Worm (Caenorhabditis elegans) whole organism, midembryonic: ENCODE data around the gene leo-1.

Experiments
- T22C8.4 ChIP-seq: fragments of 200-800 bp; sonication (Bioruptor generic); IDR thresholded peaks from 2 replicates; pipeline ENCODE4 v1.3.6; 2022; ENCODE audit warnings: missing genetic modification characterization, missing compliant biosample characterization
- cog-1 ChIP-seq: sonication (generic microtip); optimal IDR thresholded peaks from 2 replicates; lab custom pipeline; 2016; ENCODE audit warnings: missing genetic modification characterization, missing compliant biosample characterization
- flt-1 ChIP-seq: fragments of 200-800 bp; sonication (Bioruptor generic); IDR thresholded peaks from 2 replicates; pipeline ENCODE4 v1.3.6; 2022; ENCODE audit warnings: missing genetic modification characterization, missing compliant biosample characterization
- klf-2 ChIP-seq: fragments of 200-800 bp; sonication (Bioruptor generic); conservative IDR thresholded peaks from 2 replicates; pipeline ENCODE4 v1.3.6; 2022; ENCODE audit warnings: missing genetic modification reagents, missing genetic modification characterization, missing compliant biosample characterization
- med-1 ChIP-seq: sonication (generic microtip); optimal IDR thresholded peaks from 2 replicates; lab custom pipeline; 2017; ENCODE audit warnings: missing genetic modification characterization, mild to moderate bottlenecking, missing compliant biosample characterization, antibody characterized with exemption, missing genetic modification reagents; ENCODE audit not compliant: insufficient read depth
- ref-1 ChIP-seq: fragments of 200-800 bp; sonication (Bioruptor generic); conservative IDR thresholded peaks from 2 replicates; pipeline ENCODE4 v1.3.6; 2022; ENCODE audit warnings: missing genetic modification reagents, missing genetic modification characterization, missing compliant biosample characterization
- tab-1 ChIP-seq: fragments of 200-800 bp; sonication (Bioruptor generic); IDR thresholded peaks from 2 replicates; pipeline ENCODE4 v1.3.6; 2022; ENCODE audit warnings: missing genetic modification characterization, missing compliant biosample characterization
- ztf-23 ChIP-seq: fragments of 200-800 bp; sonication (Bioruptor generic); IDR thresholded peaks from 2 replicates; pipeline ENCODE4 v1.3.6; 2022; ENCODE audit warnings: missing genetic modification reagents, missing genetic modification characterization, missing compliant biosample characterization
- ztf-29 ChIP-seq: fragments of 200-800 bp; sonication (Bioruptor generic); IDR thresholded peaks from 2 replicates; pipeline ENCODE4 v1.3.6; 2022; ENCODE audit warnings: missing genetic modification reagents, missing genetic modification characterization, missing compliant biosample characterization

The leo-1 gene

DNA sequence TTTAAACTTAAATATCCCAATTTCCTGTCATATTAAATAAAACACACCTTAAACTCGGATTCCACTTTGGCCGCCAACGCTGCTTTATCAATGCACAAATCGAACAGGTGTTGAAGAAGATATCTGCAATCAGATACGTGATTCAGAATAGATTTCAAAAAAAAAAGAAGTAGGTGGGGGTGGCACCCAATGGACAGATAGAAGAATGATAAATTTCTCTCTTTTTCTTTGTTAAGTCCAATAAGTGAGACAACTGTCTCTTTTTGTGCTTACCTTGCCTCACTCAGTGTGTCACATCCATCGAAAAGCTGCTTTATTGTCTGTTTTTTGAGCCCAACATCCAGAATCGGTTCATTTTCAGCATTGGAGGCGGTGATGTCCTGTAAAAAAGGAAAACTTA, 21.6 kb upstream of the leo-1 start:
- TF ChIP-seq flt-1 (GFP tag; lab: Robert Waterston, UW) (no peak), klf-2 (no peak), tab-1 (GFP tag; lab: Robert Waterston, UW) (no peak), med-1 (GFP tag; lab: Kevin White, UChicago) (no peak), ztf-29 (GFP tag; lab: Robert Waterston, UW) (no peak), ref-1 (no peak), ztf-23 (GFP tag; lab: Robert Waterston, UW) (no peak), cog-1 (no peak), T22C8.4 (GFP tag; lab: Robert Waterston, UW) (no peak)

ce11 chrIV:11349747-11350146, 20.6 kb upstream of the leo-1 start:
- TF ChIP-seq tab-1 (GFP tag; lab: Robert Waterston, UW) (no peak), T22C8.4 (GFP tag; lab: Robert Waterston, UW) (no peak), ztf-29 (GFP tag; lab: Robert Waterston, UW) (no peak), flt-1 (GFP tag; lab: Robert Waterston, UW) (no peak), ztf-23 (GFP tag; lab: Robert Waterston, UW) (no peak), cog-1 (no peak), klf-2 (no peak), med-1 (GFP tag; lab: Kevin White, UChicago) (no peak), ref-1 (no peak)

- TF ChIP-seq ztf-29 (GFP tag; lab: Robert Waterston, UW): no peak
- TF ChIP-seq cog-1: no peak
- TF ChIP-seq med-1 (GFP tag; lab: Kevin White, UChicago): no peak
- TF ChIP-seq ztf-23 (GFP tag; lab: Robert Waterston, UW): no peak
- TF ChIP-seq flt-1 (GFP tag; lab: Robert Waterston, UW): no peak
- no peak for TF ChIP-seq tab-1 (GFP tag; lab: Robert Waterston, UW)
- TF ChIP-seq T22C8.4 (GFP tag; lab: Robert Waterston, UW): no peak
- TF ChIP-seq klf-2: no peak
- no peak for TF ChIP-seq ref-1
These were observed 19.7 kb upstream of the leo-1 start for ce11 chrIV:11348822-11349221.

DNA sequence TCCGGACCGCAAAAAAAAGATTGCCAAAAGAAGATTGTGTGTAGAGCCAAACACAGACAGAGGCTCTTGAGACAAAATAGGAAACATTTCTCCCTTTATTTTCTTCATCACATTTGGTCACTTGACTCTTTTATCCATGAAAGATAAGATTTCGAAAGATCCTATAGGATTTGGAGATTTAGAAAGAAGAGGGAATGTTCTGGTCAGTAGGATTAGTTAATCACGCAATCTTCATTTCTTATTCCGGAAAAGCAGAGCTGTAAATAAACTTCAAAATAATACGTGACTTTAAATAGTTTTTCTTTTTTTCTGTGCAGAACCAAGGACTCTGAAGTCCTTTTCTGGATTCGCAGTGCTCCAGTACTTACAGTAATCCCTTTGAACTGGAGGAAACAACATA, 18.1 kb upstream of the leo-1 start:
- no peak for TF ChIP-seq ztf-29 (GFP tag; lab: Robert Waterston, UW)
- TF ChIP-seq ztf-23 (GFP tag; lab: Robert Waterston, UW): no peak
- TF ChIP-seq klf-2: no peak
- no peak for TF ChIP-seq T22C8.4 (GFP tag; lab: Robert Waterston, UW)
- TF ChIP-seq flt-1 (GFP tag; lab: Robert Waterston, UW): no peak
- no peak for TF ChIP-seq cog-1
- TF ChIP-seq tab-1 (GFP tag; lab: Robert Waterston, UW): no peak
- no peak for TF ChIP-seq ref-1
- TF ChIP-seq med-1 (GFP tag; lab: Kevin White, UChicago): no peak

DNA sequence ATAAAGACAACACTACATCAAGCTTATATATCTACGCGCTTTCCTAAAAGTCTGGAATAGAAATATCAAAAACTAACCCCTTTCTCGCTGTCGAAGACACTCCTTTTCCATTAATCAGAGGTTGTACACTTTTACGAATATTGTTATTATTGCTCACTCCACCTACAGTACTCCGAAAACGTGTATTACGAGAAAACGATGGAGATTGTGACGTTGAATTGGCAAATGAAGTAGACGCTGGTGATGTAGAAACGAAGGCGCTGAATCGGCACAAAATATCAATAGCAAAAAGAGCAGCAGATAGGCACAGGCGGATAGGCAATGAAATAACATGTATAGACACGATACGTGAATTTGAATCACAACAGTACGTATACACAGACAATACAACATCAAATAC, 15.1 kb upstream of the leo-1 start:
- TF ChIP-seq tab-1 (GFP tag; lab: Robert Waterston, UW): no peak

- TF ChIP-seq tab-1 (GFP tag; lab: Robert Waterston, UW) (no peak), ztf-23 (GFP tag; lab: Robert Waterston, UW) (no peak), flt-1 (GFP tag; lab: Robert Waterston, UW) (no peak), klf-2 (no peak), med-1 (GFP tag; lab: Kevin White, UChicago) (no peak), cog-1 (no peak), T22C8.4 (GFP tag; lab: Robert Waterston, UW) (no peak), ztf-29 (GFP tag; lab: Robert Waterston, UW) (no peak), ref-1 (no peak)
These were observed 11.7 kb upstream of the leo-1 start for ce11 chrIV:11340735-11341443.

DNA sequence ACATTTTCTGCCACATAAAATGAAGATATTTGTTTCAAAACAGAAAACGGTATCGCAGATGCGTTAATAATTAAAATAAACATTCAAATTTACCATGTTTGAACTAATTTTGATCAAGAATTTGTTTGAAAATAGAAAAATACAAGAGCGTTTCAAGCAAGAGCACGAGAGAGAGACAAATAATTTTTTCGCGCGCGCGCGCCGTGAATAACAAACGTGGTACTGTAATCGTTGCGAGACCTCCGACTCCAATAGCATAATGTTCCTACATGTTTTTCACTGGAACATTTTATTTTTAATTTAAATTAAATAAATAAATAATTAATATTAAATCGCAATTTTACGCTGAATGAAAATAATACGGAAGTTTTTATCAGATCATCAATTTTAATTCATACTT, 7.9 kb upstream of the leo-1 start, which contains the start of gene F54E12.2:
F54E12.2 (minus strand) TSS at position 164 of the 400 bp plus-strand sequence.
- TF ChIP-seq med-1 (GFP tag; lab: Kevin White, UChicago): no peak
- no peak for TF ChIP-seq klf-2
- no peak for TF ChIP-seq tab-1 (GFP tag; lab: Robert Waterston, UW)
- no peak for TF ChIP-seq T22C8.4 (GFP tag; lab: Robert Waterston, UW)
- TF ChIP-seq flt-1 (GFP tag; lab: Robert Waterston, UW): no peak
- TF ChIP-seq ref-1: no peak
- TF ChIP-seq cog-1: no peak
- TF ChIP-seq ztf-23 (GFP tag; lab: Robert Waterston, UW): no peak
- no peak for TF ChIP-seq ztf-29 (GFP tag; lab: Robert Waterston, UW)

ce11 chrIV:11336180-11336579, 7.0 kb upstream of the leo-1 start:
- TF ChIP-seq flt-1 (GFP tag; lab: Robert Waterston, UW) (no peak), cog-1 (no peak), T22C8.4 (GFP tag; lab: Robert Waterston, UW) (no peak), ref-1 (no peak)

ce11 chrIV:11332751-11333150, 3.6 kb upstream of the leo-1 start, which contains the start of gene sart-3:
Gene sart-3 (minus strand): TSS chrIV:11332969.
- no peak for TF ChIP-seq med-1 (GFP tag; lab: Kevin White, UChicago)
- TF ChIP-seq ref-1: no peak
- TF ChIP-seq tab-1 (GFP tag; lab: Robert Waterston, UW): no peak

DNA sequence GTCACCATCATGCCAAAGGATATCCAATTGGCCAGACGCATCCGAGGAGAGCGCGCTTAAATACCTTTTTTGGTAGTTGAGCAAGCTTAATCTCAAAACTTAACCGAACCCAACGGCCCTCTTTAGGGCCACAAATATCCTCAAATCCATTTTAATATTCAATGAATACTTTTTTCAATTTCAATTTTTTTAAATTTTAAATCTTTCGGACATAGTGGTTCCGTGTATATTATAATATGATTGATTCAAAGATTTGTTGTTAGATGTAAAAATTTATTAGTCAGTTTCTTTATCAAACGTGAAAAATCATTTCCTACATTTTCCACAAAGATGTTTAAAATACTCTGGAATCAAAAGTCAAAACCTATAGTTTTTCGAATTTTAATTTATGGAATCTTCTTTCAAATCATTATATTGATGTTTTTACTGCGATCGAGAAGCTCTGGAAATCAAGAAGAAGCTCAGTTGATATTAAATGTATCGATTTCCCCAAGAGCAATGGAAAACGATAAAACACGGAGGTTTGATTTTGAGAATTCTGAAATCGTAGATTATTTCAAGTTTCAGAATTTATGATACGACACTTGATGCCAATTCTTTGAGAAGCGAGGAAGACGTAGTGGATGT, 2.1 kb downstream of the leo-1 start, which contains the start of gene B0035.21:
B0035.21 (plus strand) TSS at position 322 of the 627 bp plus-strand sequence.
- TF ChIP-seq klf-2: no peak
